Fruit fly (Drosophila melanogaster): ENCODE results near the gene CG5958.

CG5958 gene

DNA sequence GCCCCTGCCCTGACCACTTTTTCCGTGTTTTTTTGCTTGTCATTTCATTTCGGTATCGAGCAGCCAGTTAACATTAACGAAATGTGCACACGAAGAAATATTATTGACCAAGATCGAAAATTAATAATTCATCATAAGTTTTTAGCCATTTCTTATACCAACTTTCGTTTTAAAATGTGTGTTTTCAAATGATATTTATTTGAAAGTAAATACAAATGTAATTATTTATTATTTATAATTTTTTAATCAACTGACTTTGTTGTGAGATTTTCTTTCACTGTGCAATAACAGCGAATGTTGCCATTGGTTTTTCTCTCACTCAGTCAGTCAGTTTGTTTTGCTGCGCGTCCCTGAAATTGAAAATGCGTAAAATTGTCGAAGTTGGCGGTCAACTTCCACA is 37.5 kb downstream of the CG5958 start (continued):
- TF ChIP-seq dan (GFP tag; IDR thresholded peaks at IDR 0.05) = no peak
- TF ChIP-seq D (optimal IDR thresholded peaks at IDR 0.05) = no peak
- peak; percentile 23 for TF ChIP-seq D (GFP tag; optimal IDR thresholded peaks at IDR 0.05)
- TF ChIP-seq prd (optimal IDR thresholded peaks at IDR 0.05) = no peak
- TF ChIP-seq prd (GFP tag; IDR thresholded peaks at IDR 0.05) = peak; percentile 57; the same call in 1 of the 3 replicates
- TF ChIP-seq cwo (GFP tag; optimal IDR thresholded peaks at IDR 0.05) = peak; percentile 60
- no peak for TF ChIP-seq pita (GFP tag; optimal IDR thresholded peaks at IDR 0.05)
- TF ChIP-seq Deaf1 (tag; optimal IDR thresholded peaks at IDR 0.05) = peak; percentile 51
- TF ChIP-seq CG4360 (GFP tag; IDR thresholded peaks at IDR 0.05) = no peak
- no peak for TF ChIP-seq CG11723 (GFP tag; optimal IDR thresholded peaks at IDR 0.05)
- TF ChIP-seq hkb (optimal IDR thresholded peaks at IDR 0.05) = no peak
- TF ChIP-seq hkb (GFP tag; IDR thresholded peaks at IDR 0.05) = peak; percentile 66
- TF ChIP-seq CG33557 (GFP tag; optimal IDR thresholded peaks at IDR 0.05) = no peak
- TF ChIP-seq eve (GFP tag; optimal IDR thresholded peaks at IDR 0.05) = peak in 1 of 2 experiments; percentile 42
- 0 out of 2 replicates have a peak, but pooled peaks have one; percentile 36 for TF ChIP-seq CG31224 (GFP tag; IDR thresholded peaks at IDR 0.05)
- TF ChIP-seq ap (GFP tag; IDR thresholded peaks at IDR 0.05) = peak; percentile 5; the same call in 1 of the 2 replicates
- TF ChIP-seq CoRest (tag; optimal IDR thresholded peaks at IDR 0.05) = peak; percentile 75
- TF ChIP-seq CG10321 (GFP tag; IDR thresholded peaks at IDR 0.05) = no peak
- TF ChIP-seq CG17829 (tag; optimal IDR thresholded peaks at IDR 0.05) = peak; percentile 41
- TF ChIP-seq Hmr (GFP tag; optimal IDR thresholded peaks at IDR 0.05) = peak; percentile 72
- TF ChIP-seq CG34224 (GFP tag; IDR thresholded peaks at IDR 0.05; ENCODE audit: partially characterized antibody) = no peak
- TF ChIP-seq CG8924 (tag; optimal IDR thresholded peaks at IDR 0.05) = peak; percentile 68
- no peak for TF ChIP-seq trh (GFP tag; optimal IDR thresholded peaks at IDR 0.05)
- TF ChIP-seq CG32772 (GFP tag; IDR thresholded peaks at IDR 0.05) = no peak
- no peak for TF ChIP-seq Bgb (GFP tag; IDR thresholded peaks at IDR 0.05; ENCODE audit: partially characterized antibody)
- peak; percentile 44; the same call in 1 of the 2 replicates for TF ChIP-seq wor (GFP tag; IDR thresholded peaks at IDR 0.05)
- no peak for TF ChIP-seq Hmx (GFP tag; optimal IDR thresholded peaks at IDR 0.05)
- TF ChIP-seq CG17802 (tag; optimal IDR thresholded peaks at IDR 0.05) = no peak
- no peak for TF ChIP-seq CG6272 (GFP tag; IDR thresholded peaks at IDR 0.05)
- TF ChIP-seq phol (tag; optimal IDR thresholded peaks at IDR 0.05) = peak; percentile 63
- no peak for TF ChIP-seq CG11085 (GFP tag; IDR thresholded peaks at IDR 0.05)
- TF ChIP-seq da (GFP tag; optimal IDR thresholded peaks at IDR 0.05) = no peak
- TF ChIP-seq peb (GFP tag; IDR thresholded peaks at IDR 0.05) = no peak
- peak; percentile 44 for TF ChIP-seq ATbp (GFP tag; optimal IDR thresholded peaks at IDR 0.05)
- no peak for TF ChIP-seq gcm2 (GFP tag; optimal IDR thresholded peaks at IDR 0.05)
- TF ChIP-seq CG16813 (GFP tag; IDR thresholded peaks at IDR 0.05; ENCODE audit: partially characterized antibody) = no peak
- no peak for TF ChIP-seq CG10959 (GFP tag; IDR thresholded peaks at IDR 0.05)
- no peak for TF ChIP-seq CG12236 (GFP tag; optimal IDR thresholded peaks at IDR 0.05)
- TF ChIP-seq lola (GFP tag; optimal IDR thresholded peaks at IDR 0.05) = no peak
- TF ChIP-seq CG43689 (GFP tag; IDR thresholded peaks at IDR 0.05) = 0 out of 2 replicates have a peak, but pooled peaks have one; percentile 14
- TF ChIP-seq CG8290 (GFP tag; optimal IDR thresholded peaks at IDR 0.05) = no peak
- no peak for TF ChIP-seq CG8290 (tag; optimal IDR thresholded peaks at IDR 0.05)
- peak; percentile 46 for TF ChIP-seq salm (tag; optimal IDR thresholded peaks at IDR 0.05)
- TF ChIP-seq Sox100B (GFP tag; optimal IDR thresholded peaks at IDR 0.05) = peak; percentile 66
- TF ChIP-seq inv (GFP tag; IDR thresholded peaks at IDR 0.05; ENCODE audit: partially characterized antibody) = no peak
- no peak for TF ChIP-seq hth (optimal IDR thresholded peaks at IDR 0.05)
- TF ChIP-seq HLHmδ (GFP tag; optimal IDR thresholded peaks at IDR 0.05) = no peak
- TF ChIP-seq CG12155 (GFP tag; optimal IDR thresholded peaks at IDR 0.05) = peak; percentile 19
- TF ChIP-seq tap (tag; optimal IDR thresholded peaks at IDR 0.05) = peak; percentile 63
- TF ChIP-seq Nf-YC (tag; optimal IDR thresholded peaks at IDR 0.05) = peak; percentile 35
- no peak for TF ChIP-seq CG12071 (GFP tag; optimal IDR thresholded peaks at IDR 0.05)
- no peak for TF ChIP-seq Doc3 (GFP tag; IDR thresholded peaks at IDR 0.05; ENCODE audit: partially characterized antibody)
